Worm (Caenorhabditis elegans) whole organism, young adult: ENCODE results near the gene T22C8.4.

ENCODE experiments used
- B0035.1 ChIP-seq: sonication (generic microtip); optimal IDR thresholded peaks from 2 replicates; lab custom pipeline; 2016; ENCODE audit warnings: missing genetic modification characterization, mild to moderate bottlenecking, missing compliant biosample characterization, missing genotype, missing genetic modification reagents
- C06A6.2 ChIP-seq: fragments of 200-800 bp; sonication (Bioruptor generic); conservative IDR thresholded peaks from 2 replicates; pipeline ENCODE4 v1.3.6; 2022; ENCODE audit warnings: missing genetic modification characterization, missing compliant biosample characterization
- D2030.7 ChIP-seq: fragments of 200-800 bp; sonication (Bioruptor generic); IDR thresholded peaks from 2 replicates; pipeline ENCODE4 v1.3.6; 2022; ENCODE audit warnings: missing genetic modification reagents, missing genetic modification characterization, missing compliant biosample characterization
- F33H1.4 ChIP-seq: fragments of 200-800 bp; sonication (Bioruptor generic); IDR thresholded peaks from 2 replicates; pipeline ENCODE4 v1.3.6; 2022; ENCODE audit warnings: missing genetic modification reagents, missing genetic modification characterization, missing compliant biosample characterization
- F57A8.1 ChIP-seq: fragments of 200-800 bp; sonication (Bioruptor generic); optimal IDR thresholded peaks from 2 replicates; lab custom pipeline; 2018; ENCODE audit warnings: mild to moderate bottlenecking, missing genetic modification characterization, moderate library complexity, missing compliant biosample characterization
- T26A5.8 ChIP-seq: sonication (generic microtip); optimal IDR thresholded peaks from 2 replicates; lab custom pipeline; 2016; ENCODE audit warnings: missing genetic modification characterization, missing compliant biosample characterization
- Y53F4B.3 ChIP-seq: fragments of 200-800 bp; sonication (Bioruptor generic); IDR thresholded peaks from 2 replicates; pipeline ENCODE4 v1.3.6; 2022; ENCODE audit warnings: missing genetic modification reagents, missing genetic modification characterization, missing compliant biosample characterization
- Y53G8AR.9 ChIP-seq: fragments of 200-800 bp; sonication (Bioruptor generic); conservative IDR thresholded peaks from 2 replicates; pipeline ENCODE4 v1.3.6; 2022; ENCODE audit warnings: missing genetic modification reagents, missing genetic modification characterization, missing compliant biosample characterization
- Y67H2A.10 ChIP-seq: fragments of 200-800 bp; sonication (Bioruptor generic); conservative IDR thresholded peaks from 2 replicates; pipeline ENCODE4 v1.3.6; 2022; ENCODE audit warnings: missing genetic modification reagents, missing genetic modification characterization, missing compliant biosample characterization
- Y95B8A.8 ChIP-seq: fragments of 200-800 bp; sonication (Bioruptor generic); IDR thresholded peaks from 2 replicates; pipeline ENCODE4 v1.3.6; 2022; ENCODE audit warnings: missing genetic modification reagents, missing genetic modification characterization, missing compliant biosample characterization
- akir-1 ChIP-seq: fragments of 200-800 bp; sonication (Bioruptor generic); optimal IDR thresholded peaks from 2 replicates; lab custom pipeline; 2018; ENCODE audit warnings: mild to moderate bottlenecking, missing genetic modification characterization, moderate library complexity, missing compliant biosample characterization
- aptf-2 ChIP-seq: fragments of 200-800 bp; sonication (Bioruptor generic); conservative IDR thresholded peaks from 2 replicates; pipeline ENCODE4 v1.3.6; 2022; ENCODE audit warnings: missing genetic modification reagents, missing genetic modification characterization, missing compliant biosample characterization
- bed-1 ChIP-seq: fragments of 200-800 bp; sonication (Bioruptor generic); IDR thresholded peaks from 2 replicates; pipeline ENCODE4 v1.3.6; 2022; ENCODE audit warnings: missing genetic modification reagents, missing genetic modification characterization, missing compliant biosample characterization
- cebp-1 ChIP-seq, 2 experiments: fragments of 200-800 bp in 1 of 2; sonication (Bioruptor generic) in 1 of 2; sonication (generic microtip) in 1 of 2; IDR thresholded peaks in 1 of 2; optimal IDR thresholded peaks in 1 of 2; 2 replicates each; pipeline versions ENCODE4 v1.3.6 to Lab custom; 2017 to 2022; ENCODE audit warnings: missing compliant biosample characterization in 2 of 2, missing genetic modification characterization in 2 of 2, mild to moderate bottlenecking in 1 of 2, missing genetic modification reagents in 1 of 2, moderate library complexity in 1 of 2
- ceh-58 ChIP-seq: fragments of 200-800 bp; sonication (Bioruptor generic); IDR thresholded peaks from 2 replicates; pipeline ENCODE4 v1.3.6; 2022; ENCODE audit warnings: missing genetic modification characterization, missing compliant biosample characterization
- ceh-91 ChIP-seq: fragments of 200-800 bp; sonication (Bioruptor generic); IDR thresholded peaks from 2 replicates; pipeline ENCODE4 v1.3.6; 2022; ENCODE audit warnings: missing genetic modification reagents, missing genetic modification characterization, missing compliant biosample characterization
- die-1 ChIP-seq: sonication (generic microtip); optimal IDR thresholded peaks from 2 replicates; lab custom pipeline; 2016; ENCODE audit warnings: missing genotype, mild to moderate bottlenecking, missing genetic modification characterization, missing compliant biosample characterization
- dox-1 ChIP-seq: fragments of 200-800 bp; sonication (Bioruptor generic); IDR thresholded peaks from 2 replicates; pipeline ENCODE4 v1.3.6; 2022; ENCODE audit warnings: missing genetic modification reagents, missing genetic modification characterization, missing compliant biosample characterization
- efl-1 ChIP-seq: fragments of 150-350 bp; optimal IDR thresholded peaks from 2 replicates; lab custom pipeline; 2014; ENCODE audit warnings: missing biosample characterization, missing genetic modification reagents, missing genetic modification characterization
- egl-18 ChIP-seq: fragments of 200-800 bp; sonication (Bioruptor generic); IDR thresholded peaks from 2 replicates; pipeline ENCODE4 v1.3.6; 2022; ENCODE audit warnings: missing genetic modification reagents, missing genetic modification characterization, missing compliant biosample characterization
- egl-44 ChIP-seq: fragments of 200-800 bp; sonication (Bioruptor generic); IDR thresholded peaks from 2 replicates; pipeline ENCODE4 v1.3.6; 2022; ENCODE audit warnings: missing genetic modification reagents, missing genetic modification characterization, missing compliant biosample characterization
- egrh-3 ChIP-seq: fragments of 200-800 bp; sonication (Bioruptor generic); IDR thresholded peaks from 2 replicates; pipeline ENCODE4 v1.3.6; 2022; ENCODE audit warnings: missing genetic modification reagents, missing genetic modification characterization, missing compliant biosample characterization
- ekl-4 ChIP-seq: fragments of 200-800 bp; sonication (Bioruptor generic); IDR thresholded peaks from 2 replicates; pipeline ENCODE4 v1.3.6; 2022; ENCODE audit warnings: missing genetic modification reagents, missing genetic modification characterization, missing compliant biosample characterization
- hlh-12 ChIP-seq: sonication (generic microtip); optimal IDR thresholded peaks from 2 replicates; lab custom pipeline; 2016; ENCODE audit warnings: missing genetic modification characterization, missing compliant biosample characterization
- hmg-1.2 ChIP-seq: fragments of 200-800 bp; sonication (Bioruptor generic); IDR thresholded peaks from 2 replicates; pipeline ENCODE4 v1.3.6; 2022; ENCODE audit warnings: missing genetic modification reagents, missing genetic modification characterization, missing compliant biosample characterization
- hmg-20 ChIP-seq: fragments of 200-800 bp; sonication (Bioruptor generic); IDR thresholded peaks from 2 replicates; pipeline ENCODE4 v1.3.6; 2022; ENCODE audit warnings: missing genetic modification reagents, missing genetic modification characterization, missing compliant biosample characterization
- hsf-1 ChIP-seq: fragments of 200-800 bp; sonication (Bioruptor generic); IDR thresholded peaks from 2 replicates; pipeline ENCODE4 v1.3.6; 2022; ENCODE audit warnings: missing genetic modification reagents, missing genetic modification characterization, missing compliant biosample characterization
- let-526 ChIP-seq: fragments of 200-800 bp; sonication (Bioruptor generic); IDR thresholded peaks from 2 replicates; pipeline ENCODE4 v1.3.6; 2022; ENCODE audit warnings: missing genetic modification reagents, missing genetic modification characterization, missing compliant biosample characterization
- lin-40 ChIP-seq: sonication (generic microtip); optimal IDR thresholded peaks from 2 replicates; lab custom pipeline; 2016; ENCODE audit warnings: missing genetic modification characterization, mild to moderate bottlenecking, missing compliant biosample characterization, missing genotype, missing genetic modification reagents
- madf-10 ChIP-seq: sonication (generic microtip); optimal IDR thresholded peaks from 2 replicates; lab custom pipeline; 2016; ENCODE audit warnings: mild to moderate bottlenecking, missing genetic modification characterization, missing compliant biosample characterization
- madf-8 ChIP-seq: fragments of 200-800 bp; sonication (Bioruptor generic); conservative IDR thresholded peaks from 2 replicates; pipeline ENCODE4 v1.3.6; 2022; ENCODE audit warnings: missing genetic modification reagents, missing genetic modification characterization, missing compliant biosample characterization
- mel-28 ChIP-seq: sonication (generic microtip); optimal IDR thresholded peaks from 2 replicates; lab custom pipeline; 2016; ENCODE audit warnings: borderline replicate concordance, mild to moderate bottlenecking, missing genetic modification characterization, missing compliant biosample characterization
- nhr-80 ChIP-seq: sonication (generic microtip); optimal IDR thresholded peaks from 2 replicates; lab custom pipeline; 2016; ENCODE audit warnings: missing genetic modification characterization, missing compliant biosample characterization
- nhr-90 ChIP-seq: sonication (generic microtip); optimal IDR thresholded peaks from 2 replicates; lab custom pipeline; 2016; ENCODE audit warnings: missing genotype, mild to moderate bottlenecking, missing genetic modification characterization, missing compliant biosample characterization
- rec-8 ChIP-seq, 2 experiments: sonication (generic microtip); optimal IDR thresholded peaks; 2 replicates each; lab custom pipeline; 2016; ENCODE audit warnings: mild to moderate bottlenecking in 2 of 2, missing genetic modification characterization in 2 of 2, missing genetic modification reagents in 2 of 2, missing genotype in 2 of 2, missing biosample characterization in 1 of 2, missing compliant biosample characterization in 1 of 2, moderate library complexity in 1 of 2
- sea-2 ChIP-seq: fragments of 200-800 bp; sonication (Bioruptor generic); IDR thresholded peaks from 2 replicates; pipeline ENCODE4 v1.3.6; 2022; ENCODE audit warnings: missing genetic modification characterization, missing compliant biosample characterization
- snpc-3.4 ChIP-seq: sonication (generic microtip); optimal IDR thresholded peaks from 2 replicates; lab custom pipeline; 2017; ENCODE audit warnings: missing genetic modification characterization, mild to moderate bottlenecking, missing compliant biosample characterization, antibody characterized with exemption, moderate library complexity, missing genotype, missing genetic modification reagents
- snpc-4 ChIP-seq, 5 experiments: fragments of 150-350 bp in 1 of 5; sonication (generic microtip) in 4 of 5; optimal IDR thresholded peaks; 2 replicates each; lab custom pipeline; 2014 to 2018; ENCODE audit warnings: missing genetic modification characterization in 5 of 5, missing biosample characterization in 3 of 5, antibody characterized with exemption in 2 of 5, mild to moderate bottlenecking in 2 of 5, missing compliant biosample characterization in 2 of 5, missing genotype in 2 of 5, moderate library complexity in 2 of 5, missing genetic modification reagents in 1 of 5
- tbx-9 ChIP-seq: sonication (generic microtip); optimal IDR thresholded peaks from 2 replicates; lab custom pipeline; 2016; ENCODE audit warnings: borderline replicate concordance, missing genetic modification characterization, inconsistent platforms, missing compliant biosample characterization
- unc-130 ChIP-seq: sonication (generic microtip); optimal IDR thresholded peaks from 2 replicates; lab custom pipeline; 2016; ENCODE audit warnings: missing genetic modification reagents, missing genetic modification characterization, missing compliant biosample characterization
- xnd-1 ChIP-seq: sonication (generic microtip); optimal IDR thresholded peaks from 2 replicates; lab custom pipeline; 2016; ENCODE audit warnings: missing genotype, missing genetic modification reagents, missing genetic modification characterization, missing compliant biosample characterization
- zim-3 ChIP-seq: sonication (generic microtip); optimal IDR thresholded peaks from 2 replicates; lab custom pipeline; 2017; ENCODE audit warnings: mild to moderate bottlenecking, missing genetic modification characterization, moderate library complexity, missing compliant biosample characterization
- ztf-18 ChIP-seq: sonication (generic microtip); optimal IDR thresholded peaks from 2 replicates; lab custom pipeline; 2016; ENCODE audit warnings: missing genotype, mild to moderate bottlenecking, missing genetic modification characterization, missing compliant biosample characterization
- ztf-25 ChIP-seq: fragments of 200-800 bp; sonication (Bioruptor generic); IDR thresholded peaks from 2 replicates; pipeline ENCODE4 v1.3.6; 2022; ENCODE audit warnings: missing genetic modification reagents, missing genetic modification characterization, missing compliant biosample characterization

T22C8.4 gene

DNA sequence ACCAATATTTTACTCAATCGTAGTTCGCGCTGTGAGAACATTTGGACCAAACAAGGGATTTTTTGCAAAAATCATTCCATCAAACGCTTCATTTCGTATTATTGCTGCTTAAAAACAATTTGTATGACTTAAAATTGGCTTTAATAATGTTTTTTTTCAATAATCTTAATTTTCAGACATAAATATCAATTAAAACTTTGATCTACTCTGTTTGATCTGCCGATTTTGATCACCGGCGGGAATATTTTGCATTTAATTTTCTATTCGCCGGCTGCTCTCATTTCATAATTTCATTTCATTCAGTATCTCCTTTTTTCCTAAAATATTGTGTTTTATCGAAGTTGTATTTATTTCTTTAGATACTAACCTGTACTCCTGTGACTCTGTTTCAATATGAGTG is 48.1 kb downstream of the T22C8.4 start, which contains the start of gene puf-5 (continued):
- peak; percentile 88 for TF ChIP-seq madf-8 (GFP tag; lab: Robert Waterston, UW)
- TF ChIP-seq hlh-12 (tag; lab: Kevin White, UChicago) = no peak
- peak; percentile 79 for TF ChIP-seq D2030.7 (GFP tag; lab: Robert Waterston, UW)
- no peak for TF ChIP-seq ztf-25
- no peak for TF ChIP-seq ceh-58 (GFP tag; lab: Robert Waterston, UW)
- TF ChIP-seq xnd-1 (tag; lab: Kevin White, UChicago) = peak; percentile 85
- TF ChIP-seq Y95B8A.8 (GFP tag; lab: Robert Waterston, UW) = 0 out of 2 replicates have a peak, but pooled peaks have one; percentile 56
- 0 out of 2 replicates have a peak, but pooled peaks have one; percentile 11 for TF ChIP-seq dox-1 (GFP tag; lab: Robert Waterston, UW)
- TF ChIP-seq let-526 (GFP tag; lab: Robert Waterston, UW) = no peak
- no peak for TF ChIP-seq T26A5.8 (tag; lab: Kevin White, UChicago)
- TF ChIP-seq F33H1.4 (GFP tag; lab: Robert Waterston, UW) = peak; percentile 67
- TF ChIP-seq hsf-1 (GFP tag; lab: Robert Waterston, UW) = peak; percentile 65; the same call in 1 of the 2 replicates
- peak; percentile 29 for TF ChIP-seq unc-130 (GFP tag; lab: Kevin White, UChicago)
- TF ChIP-seq nhr-90 = no peak
- no peak for TF ChIP-seq C06A6.2 (GFP tag; lab: Robert Waterston, UW)
- TF ChIP-seq madf-10 (tag; lab: Kevin White, UChicago) = no peak
- no peak for TF ChIP-seq B0035.1 (tag; lab: Kevin White, UChicago)
- no peak for TF ChIP-seq egl-44
- TF ChIP-seq akir-1 (GFP tag; lab: Kevin White, UChicago) = no peak
- TF ChIP-seq egl-18 = no peak
- no peak for TF ChIP-seq zim-3 (tag; lab: Kevin White, UChicago)
- TF ChIP-seq Y53F4B.3 (GFP tag; lab: Robert Waterston, UW) = no peak
- no peak for TF ChIP-seq nhr-80
- no peak for TF ChIP-seq rec-8 (tag; optimal IDR thresholded peaks at IDR 0.05; lab: Kevin White, UChicago)
- peak; percentile 21 for TF ChIP-seq snpc-4 (GFP tag; optimal IDR thresholded peaks at IDR 0.05; lab: Kevin White, UChicago)
- peak in 1 of 4 experiments; percentile 22 for TF ChIP-seq snpc-4 (tag; optimal IDR thresholded peaks at IDR 0.05; lab: Kevin White, UChicago)
- no peak for TF ChIP-seq aptf-2 (GFP tag; lab: Robert Waterston, UW)
- TF ChIP-seq cebp-1 (GFP tag; IDR thresholded peaks at IDR 0.05; lab: Robert Waterston, UW) = no peak
- TF ChIP-seq cebp-1 (tag; optimal IDR thresholded peaks at IDR 0.05; lab: Kevin White, UChicago) = no peak
- no peak for TF ChIP-seq mel-28 (tag; lab: Kevin White, UChicago)
- no peak for TF ChIP-seq hmg-20 (GFP tag; lab: Robert Waterston, UW)
- TF ChIP-seq ekl-4 (GFP tag; lab: Robert Waterston, UW) = 0 out of 2 replicates have a peak, but pooled peaks have one; percentile 41
- TF ChIP-seq Y67H2A.10 (GFP tag; lab: Robert Waterston, UW) = no peak
- TF ChIP-seq sea-2 = no peak
- TF ChIP-seq snpc-3.4 (tag; lab: Kevin White, UChicago) = peak; percentile 78
- no peak for TF ChIP-seq lin-40
- TF ChIP-seq efl-1 = peak; percentile 95
- no peak for TF ChIP-seq ztf-18 (tag; lab: Kevin White, UChicago)
- TF ChIP-seq hmg-1.2 (GFP tag; lab: Robert Waterston, UW) = no peak
- peak; percentile 70 for TF ChIP-seq ceh-91
- no peak for TF ChIP-seq egrh-3 (GFP tag; lab: Robert Waterston, UW)
- no peak for TF ChIP-seq F57A8.1
- TF ChIP-seq tbx-9 (tag; lab: Kevin White, UChicago) = no peak
- no peak for TF ChIP-seq bed-1 (GFP tag; lab: Robert Waterston, UW)
- TF ChIP-seq Y53G8AR.9 (GFP tag; lab: Robert Waterston, UW) = no peak
- no peak for TF ChIP-seq die-1 (tag; lab: Kevin White, UChicago)
